Worm (Caenorhabditis elegans) whole organism, L3 larva: Measurements from ENCODE around the gene F41B4.2.
"Not testable (repeated sequence)": the region's sequence is repeated elsewhere in the genome, so short reads cannot be mapped to it uniquely, and the experiment has no call there.

Source experiments
- aly-2 ChIP-seq: fragments of 150-350 bp; optimal IDR thresholded peaks from 2 replicates; lab custom pipeline; 2014; ENCODE audit warnings: missing biosample characterization, missing genetic modification characterization
- daf-12 ChIP-seq: fragments of 150-350 bp; optimal IDR thresholded peaks from 2 replicates; lab custom pipeline; 2014; ENCODE audit warnings: missing biosample characterization, missing genetic modification reagents, missing genetic modification characterization
- egl-5 ChIP-seq: fragments of 150-350 bp; optimal IDR thresholded peaks from 2 replicates; lab custom pipeline; 2017; ENCODE audit warnings: missing biosample characterization, missing genetic modification reagents, missing genetic modification characterization, inconsistent platforms
- elt-3 ChIP-seq, 3 experiments: fragments of 150-350 bp in 1 of 3; sonication (generic microtip) in 2 of 3; optimal IDR thresholded peaks; 2 replicates in 2 of 3; 4 replicates in 1 of 3; lab custom pipeline; 2014 to 2017; ENCODE audit warnings: missing biosample characterization in 3 of 3, missing genetic modification characterization in 3 of 3
- fos-1 ChIP-seq: fragments of 150-350 bp; optimal IDR thresholded peaks from 2 replicates; lab custom pipeline; 2014; ENCODE audit warnings: missing biosample characterization, missing genetic modification characterization
- lin-39 ChIP-seq: fragments of 150-350 bp; optimal IDR thresholded peaks from 2 replicates; lab custom pipeline; 2018; ENCODE audit warnings: missing biosample characterization, missing genetic modification reagents, missing genetic modification characterization
- nhr-11 ChIP-seq: fragments of 150-350 bp; optimal IDR thresholded peaks from 2 replicates; lab custom pipeline; 2014; ENCODE audit warnings: missing biosample characterization, missing genetic modification characterization
- nhr-12 ChIP-seq: fragments of 150-350 bp; optimal IDR thresholded peaks from 2 replicates; lab custom pipeline; 2014; ENCODE audit warnings: missing biosample characterization, missing genetic modification characterization
- nhr-23 ChIP-seq: fragments of 150-350 bp; optimal IDR thresholded peaks from 2 replicates; lab custom pipeline; 2014; ENCODE audit warnings: missing biosample characterization, missing genetic modification reagents, missing genetic modification characterization
- pha-4 ChIP-seq: fragments of 150-350 bp; optimal IDR thresholded peaks from 2 replicates; lab custom pipeline; 2014; ENCODE audit warnings: missing biosample characterization, missing genetic modification reagents, missing genetic modification characterization
- tbx-2 ChIP-seq: sonication (generic microtip); optimal IDR thresholded peaks from 2 replicates; lab custom pipeline; 2016; ENCODE audit warnings: mild to moderate bottlenecking, missing genetic modification characterization, missing compliant biosample characterization
- zag-1 ChIP-seq: fragments of 150-350 bp; optimal IDR thresholded peaks from 2 replicates; lab custom pipeline; 2014; ENCODE audit warnings: missing biosample characterization, missing genetic modification characterization
- ztf-4 ChIP-seq: fragments of 150-350 bp; optimal IDR thresholded peaks from 2 replicates; lab custom pipeline; 2014; ENCODE audit warnings: missing biosample characterization, missing genetic modification characterization

DNA sequence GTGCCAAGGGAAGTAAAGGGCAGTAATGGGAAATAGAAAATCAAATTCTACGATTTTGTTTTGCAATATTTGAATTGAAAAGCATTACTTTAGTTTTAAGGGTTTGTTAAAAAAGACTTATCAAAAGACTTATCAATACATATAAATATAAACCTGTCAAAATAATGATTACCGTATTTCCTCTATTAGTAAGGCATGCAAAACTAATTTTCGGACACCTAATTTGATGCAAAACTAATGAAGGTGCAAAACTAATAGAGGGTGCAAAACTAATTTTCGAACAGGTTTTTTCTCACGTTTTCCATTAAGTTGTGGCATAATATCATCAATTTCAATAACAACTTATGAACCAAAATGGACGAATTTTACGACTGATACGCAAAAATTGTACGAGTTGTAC is 46.7 kb upstream of the F41B4.2 start, which contains the start of gene F41C6.6:
- TF ChIP-seq zag-1; nhr-12 (tag; lab: Kevin White, UChicago); daf-12 (tag; lab: Kevin White, UChicago); fos-1; pha-4 (tag; lab: Kevin White, UChicago); elt-3 (tag; optimal IDR thresholded peaks at IDR 0.05; lab: Kevin White, UChicago); lin-39 (tag; lab: Kevin White, UChicago); egl-5; nhr-23 (tag; lab: Kevin White, UChicago); tbx-2 (tag; lab: Kevin White, UChicago); nhr-11 (tag; lab: Kevin White, UChicago); aly-2 (tag; lab: Kevin White, UChicago); ztf-4 (tag; lab: Kevin White, UChicago): not testable (repeated sequence)
